Fruit fly (Drosophila melanogaster) whole organism, embryonic: ENCODE results near the gene zen.
A peak's percentile ranks its signal among the peaks of the same experiment; 100 is the strongest.

ENCODE experiments used
- Adf1 ChIP-seq: fragments of 200-800 bp; sonication (Bioruptor generic); IDR thresholded peaks from 2 replicates; pipeline ENCODE4 v1.3.6; 2022; ENCODE audit warnings: missing biosample characterization, missing genetic modification characterization
- Blimp-1 ChIP-seq: fragments of 200-800 bp; sonication (Bioruptor generic); optimal IDR thresholded peaks from 3 replicates; lab custom pipeline; 2018; ENCODE audit warnings: missing biosample characterization, missing genetic modification characterization, mild to moderate bottlenecking, moderate library complexity, missing genetic modification reagents
- CG1024 ChIP-seq: fragments of 200-800 bp; sonication (Bioruptor generic); IDR thresholded peaks from 2 replicates; pipeline ENCODE4 v1.3.6; 2022; ENCODE audit warnings: missing biosample characterization, missing genetic modification characterization
- CG13296 ChIP-seq: fragments of 200-800 bp; sonication (Bioruptor generic); optimal IDR thresholded peaks from 3 replicates; lab custom pipeline; 2018; ENCODE audit warnings: missing biosample characterization, mild to moderate bottlenecking, missing genetic modification characterization
- CG13775 ChIP-seq: fragments of 200-800 bp; sonication (Bioruptor generic); optimal IDR thresholded peaks from 3 replicates; lab custom pipeline; 2017; ENCODE audit warnings: missing biosample characterization, mild to moderate bottlenecking, missing genetic modification characterization
- CG14965 ChIP-seq: fragments of 200-800 bp; sonication (Bioruptor generic); optimal IDR thresholded peaks from 2 replicates; lab custom pipeline; 2016; ENCODE audit warnings: missing biosample characterization, missing genetic modification characterization, borderline replicate concordance
- CG15011 ChIP-seq: fragments of 200-800 bp; sonication (Bioruptor generic); optimal IDR thresholded peaks from 3 replicates; lab custom pipeline; 2018; ENCODE audit warnings: missing biosample characterization, mild to moderate bottlenecking, missing genetic modification characterization
- CG15514 ChIP-seq: fragments of 200-800 bp; sonication (Bioruptor generic); optimal IDR thresholded peaks from 3 replicates; lab custom pipeline; 2017; ENCODE audit warnings: missing biosample characterization, missing genetic modification characterization, mild to moderate bottlenecking, moderate library complexity, missing genetic modification reagents
- CG15601 ChIP-seq: fragments of 200-800 bp; sonication (Bioruptor generic); optimal IDR thresholded peaks from 3 replicates; lab custom pipeline; 2019; ENCODE audit warnings: missing biosample characterization, mild to moderate bottlenecking, missing genetic modification characterization, moderate library complexity
- CG1603 ChIP-seq: fragments of 200-800 bp; sonication (Bioruptor generic); optimal IDR thresholded peaks from 2 replicates; lab custom pipeline; 2019; ENCODE audit warnings: missing biosample characterization, mild to moderate bottlenecking, missing genetic modification characterization, moderate library complexity
- CG1647 ChIP-seq: fragments of 200-800 bp; sonication (Bioruptor generic); optimal IDR thresholded peaks from 3 replicates; lab custom pipeline; 2016; ENCODE audit warnings: missing biosample characterization, missing genetic modification characterization
- CG16815 ChIP-seq: fragments of 200-800 bp; sonication (Bioruptor generic); optimal IDR thresholded peaks from 3 replicates; lab custom pipeline; 2017; ENCODE audit warnings: missing biosample characterization, mild to moderate bottlenecking, missing genetic modification characterization
- CG17829 ChIP-seq: fragments of 200-800 bp; optimal IDR thresholded peaks from 2 replicates; lab custom pipeline; 2019; ENCODE audit warnings: missing biosample characterization, mild to moderate bottlenecking, missing genetic modification characterization, moderate library complexity
- CG2202 ChIP-seq: fragments of 200-800 bp; sonication (Bioruptor generic); optimal IDR thresholded peaks from 2 replicates; lab custom pipeline; 2018; ENCODE audit warnings: missing biosample characterization, mild to moderate bottlenecking, missing genetic modification characterization
- CG2712 ChIP-seq: fragments of 200-800 bp; optimal IDR thresholded peaks from 3 replicates; lab custom pipeline; 2019; ENCODE audit warnings: missing biosample characterization, mild to moderate bottlenecking, missing genetic modification characterization, moderate library complexity
- CG30431 ChIP-seq: fragments of 200-800 bp; sonication (Bioruptor generic); optimal IDR thresholded peaks from 2 replicates; lab custom pipeline; 2017; ENCODE audit warnings: missing biosample characterization, missing genetic modification characterization
- CG3838 ChIP-seq: fragments of 200-800 bp; sonication (Bioruptor generic); optimal IDR thresholded peaks from 3 replicates; lab custom pipeline; 2016; ENCODE audit warnings: missing biosample characterization, missing genetic modification characterization
- CG4820 ChIP-seq: fragments of 200-800 bp; sonication (Bioruptor generic); optimal IDR thresholded peaks from 3 replicates; lab custom pipeline; 2016; ENCODE audit warnings: missing biosample characterization, missing genetic modification characterization
- CkIIα-i1 ChIP-seq: fragments of 200-800 bp; sonication (Bioruptor generic); IDR thresholded peaks from 2 replicates; pipeline ENCODE4 v1.3.6; 2022; ENCODE audit warnings: missing biosample characterization, missing genetic modification characterization
- D19A ChIP-seq: fragments of 200-800 bp; optimal IDR thresholded peaks from 3 replicates; lab custom pipeline; 2019; ENCODE audit warnings: missing biosample characterization, mild to moderate bottlenecking, missing genetic modification characterization, moderate library complexity
- D19B ChIP-seq: fragments of 200-800 bp; sonication (Bioruptor generic); optimal IDR thresholded peaks from 2 replicates; lab custom pipeline; 2017; ENCODE audit warnings: missing biosample characterization, mild to moderate bottlenecking, missing genetic modification characterization
- Dad ChIP-seq: fragments of 200-800 bp; sonication (Bioruptor generic); optimal IDR thresholded peaks from 3 replicates; lab custom pipeline; 2016; ENCODE audit warnings: missing biosample characterization, missing genetic modification characterization
- Dfd ChIP-seq, 2 experiments: fragments of >200 bp; optimal IDR thresholded peaks; 2 replicates each; lab custom pipeline; 2017; ENCODE audit warnings: missing biosample characterization in 2 of 2, missing genetic modification characterization in 2 of 2
- Dll ChIP-seq: fragments of 200-800 bp; sonication (Bioruptor generic); IDR thresholded peaks from 4 replicates; pipeline ENCODE4 v1.3.6; 2022; ENCODE audit warnings: missing biosample characterization, missing genetic modification characterization; ENCODE audit not compliant: partially characterized antibody
- E2f1 ChIP-seq: fragments of 200-800 bp; sonication (Bioruptor generic); IDR thresholded peaks from 2 replicates; pipeline ENCODE4 v1.3.6; 2022; ENCODE audit warnings: missing biosample characterization, missing genetic modification characterization
- Eip74EF ChIP-seq, 2 experiments: fragments of 200-800 bp in 1 of 2; fragments of >200 bp in 1 of 2; sonication (Bioruptor generic) in 1 of 2; optimal IDR thresholded peaks; 2 replicates each; lab custom pipeline; 2017 to 2019; ENCODE audit warnings: missing biosample characterization in 2 of 2, missing genetic modification characterization in 2 of 2, mild to moderate bottlenecking in 1 of 2, moderate library complexity in 1 of 2
- Lim3 ChIP-seq: fragments of 200-800 bp; sonication (Bioruptor generic); IDR thresholded peaks from 2 replicates; pipeline ENCODE4 v1.3.6; 2022; ENCODE audit warnings: missing biosample characterization, missing genetic modification characterization
- MBD-R2 ChIP-seq: fragments of 200-800 bp; sonication (Bioruptor generic); IDR thresholded peaks from 2 replicates; pipeline ENCODE4 v1.3.6; 2022; ENCODE audit warnings: missing biosample characterization, missing genetic modification characterization
- Rx ChIP-seq: fragments of 200-800 bp; sonication (Bioruptor generic); IDR thresholded peaks from 2 replicates; pipeline ENCODE4 v1.3.6; 2022; ENCODE audit warnings: missing biosample characterization, missing genetic modification characterization
- Sox102F ChIP-seq: fragments of 200-800 bp; sonication (Bioruptor generic); optimal IDR thresholded peaks from 2 replicates; lab custom pipeline; 2018; ENCODE audit warnings: missing biosample characterization, mild to moderate bottlenecking, missing genetic modification characterization, moderate library complexity
- ac ChIP-seq: fragments of 200-800 bp; sonication (Bioruptor generic); optimal IDR thresholded peaks from 3 replicates; lab custom pipeline; 2017; ENCODE audit warnings: missing biosample characterization, mild to moderate bottlenecking, missing genetic modification characterization
- bigmax ChIP-seq: fragments of 200-800 bp; sonication (Bioruptor generic); optimal IDR thresholded peaks from 2 replicates; lab custom pipeline; 2018; ENCODE audit warnings: missing biosample characterization, mild to moderate bottlenecking, missing genetic modification characterization
- br ChIP-seq: fragments of >200 bp; optimal IDR thresholded peaks from 2 replicates; lab custom pipeline; 2017
- chif ChIP-seq, 2 experiments: fragments of 200-800 bp; sonication (Bioruptor generic); optimal IDR thresholded peaks; 3 replicates each; lab custom pipeline; 2016; ENCODE audit warnings: missing biosample characterization in 2 of 2, missing genetic modification characterization in 2 of 2
- chm ChIP-seq: fragments of 200-800 bp; sonication (Bioruptor generic); IDR thresholded peaks from 2 replicates; pipeline ENCODE4 v1.3.6; 2022; ENCODE audit warnings: missing biosample characterization, missing genetic modification characterization
- disco-r ChIP-seq: fragments of 200-800 bp; sonication (Bioruptor generic); optimal IDR thresholded peaks from 2 replicates; lab custom pipeline; 2016; ENCODE audit warnings: missing biosample characterization, missing genetic modification characterization
- eve ChIP-seq, 2 experiments: fragments of >200 bp; optimal IDR thresholded peaks; 2 replicates each; lab custom pipeline; 2017; ENCODE audit warnings: missing biosample characterization in 2 of 2, missing genetic modification characterization in 2 of 2
- grn ChIP-seq: fragments of 200-800 bp; sonication (Bioruptor generic); optimal IDR thresholded peaks from 3 replicates; lab custom pipeline; 2017; ENCODE audit warnings: missing biosample characterization, missing genetic modification characterization
- gro ChIP-seq: fragments of 200-800 bp; sonication (Bioruptor generic); optimal IDR thresholded peaks from 2 replicates; lab custom pipeline; 2016; ENCODE audit warnings: missing biosample characterization, missing genetic modification characterization
- lbe ChIP-seq: fragments of 200-800 bp; sonication (Bioruptor generic); optimal IDR thresholded peaks from 2 replicates; lab custom pipeline; 2016; ENCODE audit warnings: missing biosample characterization, mild to moderate bottlenecking, missing genetic modification characterization
- nerfin-2 ChIP-seq: fragments of 200-800 bp; sonication (Bioruptor generic); IDR thresholded peaks from 2 replicates; pipeline ENCODE4 v1.3.6; 2022; ENCODE audit warnings: missing biosample characterization, missing genetic modification characterization; ENCODE audit not compliant: partially characterized antibody
- pita ChIP-seq: fragments of 200-800 bp; sonication (Bioruptor generic); optimal IDR thresholded peaks from 2 replicates; lab custom pipeline; 2017; ENCODE audit warnings: missing biosample characterization, mild to moderate bottlenecking, missing genetic modification characterization
- row ChIP-seq: fragments of 200-800 bp; sonication (Bioruptor generic); IDR thresholded peaks from 3 replicates; pipeline ENCODE4 v1.3.6; 2022; ENCODE audit warnings: missing biosample characterization, missing genetic modification characterization
- sc ChIP-seq, 3 experiments: fragments of >200 bp in 2 of 3; fragments of 200-800 bp in 1 of 3; sonication (Bioruptor generic) in 1 of 3; optimal IDR thresholded peaks; 2 replicates in 2 of 3; 3 replicates in 1 of 3; lab custom pipeline; 2017; ENCODE audit warnings: mild to moderate bottlenecking in 1 of 3, missing biosample characterization in 1 of 3, missing genetic modification characterization in 1 of 3, missing genetic modification reagents in 1 of 3
- trh ChIP-seq: fragments of 200-800 bp; sonication (Bioruptor generic); optimal IDR thresholded peaks from 2 replicates; lab custom pipeline; 2016; ENCODE audit warnings: missing biosample characterization, missing genetic modification characterization
- unc-4 ChIP-seq: fragments of 200-800 bp; sonication (Bioruptor generic); IDR thresholded peaks from 2 replicates; pipeline ENCODE4 v1.3.6; 2022; ENCODE audit warnings: missing biosample characterization, missing genetic modification characterization; ENCODE audit not compliant: partially characterized antibody
- unpg ChIP-seq: fragments of 200-800 bp; sonication (Bioruptor generic); optimal IDR thresholded peaks from 3 replicates; lab custom pipeline; 2018; ENCODE audit warnings: missing biosample characterization, mild to moderate bottlenecking, missing genetic modification characterization, moderate library complexity
- vnd ChIP-seq: fragments of 200-800 bp; sonication (Bioruptor generic); IDR thresholded peaks from 3 replicates; pipeline ENCODE4 v1.3.6; 2022; ENCODE audit warnings: missing biosample characterization, missing genetic modification characterization; ENCODE audit not compliant: partially characterized antibody
- z ChIP-seq: fragments of 200-800 bp; sonication (Bioruptor generic); IDR thresholded peaks from 3 replicates; pipeline ENCODE4 v1.3.6; 2022; ENCODE audit warnings: missing biosample characterization, missing genetic modification characterization
- zen ChIP-seq: fragments of 200-800 bp; sonication (Bioruptor generic); optimal IDR thresholded peaks from 3 replicates; lab custom pipeline; 2018; ENCODE audit warnings: missing biosample characterization, mild to moderate bottlenecking, missing genetic modification characterization, moderate library complexity

Gene zen

DNA sequence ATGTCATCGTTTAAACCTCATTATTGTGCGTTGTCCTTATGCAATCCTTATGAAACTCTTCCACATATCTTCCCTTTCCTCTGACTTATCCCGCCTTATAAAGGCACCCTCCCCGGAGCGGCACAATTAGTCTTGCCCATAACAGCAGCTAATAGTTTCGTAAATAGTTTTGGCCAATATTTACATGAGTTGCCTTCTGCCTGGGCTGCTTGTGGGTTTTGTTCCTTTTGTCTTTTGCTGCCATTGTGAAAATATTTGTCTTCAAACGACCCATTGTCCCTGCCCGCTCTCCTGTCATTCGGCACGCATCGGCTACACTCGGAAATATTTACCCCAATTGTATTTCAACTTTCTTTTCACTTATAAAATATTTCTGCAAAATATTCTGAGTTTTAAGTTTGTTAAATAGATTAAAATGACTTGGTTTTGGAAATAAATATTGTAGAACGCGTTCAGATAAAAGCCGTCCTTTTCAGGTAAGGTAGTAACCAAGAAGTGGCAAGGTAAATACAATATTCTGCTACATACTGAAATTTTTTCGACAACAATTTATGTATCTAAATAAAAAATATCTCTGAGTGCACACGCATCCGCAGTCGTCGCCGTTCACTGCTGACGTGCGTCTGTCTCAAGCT lies 30.3 kb downstream of the zen start (continued):
- peak; percentile 1 for TF ChIP-seq CG16815 (GFP tag; lab: Kevin White, UChicago)
- no peak for TF ChIP-seq chm (GFP tag; lab: Robert Waterston, UW)
- peak in 1 of 2 experiments; percentile 68 for TF ChIP-seq eve (GFP tag; optimal IDR thresholded peaks at IDR 0.05; lab: Kevin White, UChicago)
- TF ChIP-seq vnd = no peak
- no peak for TF ChIP-seq E2f1 (GFP tag; lab: Robert Waterston, UW)
- no peak for TF ChIP-seq trh (GFP tag; lab: Kevin White, UChicago)
- no peak for TF ChIP-seq nerfin-2 (GFP tag; lab: Robert Waterston, UW)
- TF ChIP-seq br = no peak
- peak; percentile 61 for TF ChIP-seq CG17829 (tag; lab: Kevin White, UChicago)
- no peak for TF ChIP-seq MBD-R2 (GFP tag; lab: Robert Waterston, UW)
- no peak for TF ChIP-seq pita (GFP tag; lab: Kevin White, UChicago)
- peak; percentile 21 for TF ChIP-seq CG30431
- no peak for TF ChIP-seq CG15514 (GFP tag; lab: Kevin White, UChicago)
- peak; percentile 25 for TF ChIP-seq CG15601
- peak; percentile 20 for TF ChIP-seq CG15011 (GFP tag; lab: Kevin White, UChicago)
- TF ChIP-seq D19A (tag; lab: Kevin White, UChicago) = peak; percentile 44
- no peak for TF ChIP-seq unc-4 (GFP tag; lab: Robert Waterston, UW)
- no peak for TF ChIP-seq CkIIα-i1 (GFP tag; lab: Robert Waterston, UW)
- TF ChIP-seq CG3838 (GFP tag; lab: Kevin White, UChicago) = no peak
- TF ChIP-seq Dll = no peak
- no peak for TF ChIP-seq CG13296 (GFP tag; lab: Kevin White, UChicago)
- TF ChIP-seq Rx (GFP tag; lab: Robert Waterston, UW) = no peak
- no peak for TF ChIP-seq D19B (GFP tag; lab: Kevin White, UChicago)
- no peak for TF ChIP-seq z (GFP tag; lab: Robert Waterston, UW)
- no peak for TF ChIP-seq Adf1 (GFP tag; lab: Robert Waterston, UW)
- peak; percentile 94 for TF ChIP-seq zen
- peak; percentile 27 for TF ChIP-seq CG13775 (GFP tag; lab: Kevin White, UChicago)
- TF ChIP-seq gro = no peak
- TF ChIP-seq CG2712 = peak; percentile 74
- TF ChIP-seq ac (GFP tag; lab: Kevin White, UChicago) = peak; percentile 1
- TF ChIP-seq Lim3 (GFP tag; lab: Robert Waterston, UW) = no peak
- TF ChIP-seq grn (GFP tag; lab: Kevin White, UChicago) = no peak
- TF ChIP-seq unpg (GFP tag; lab: Kevin White, UChicago) = peak; percentile 28
- TF ChIP-seq CG1647 (GFP tag; lab: Kevin White, UChicago) = no peak
- TF ChIP-seq sc (optimal IDR thresholded peaks at IDR 0.05; lab: Kevin White, UChicago) = no peak
- no peak for TF ChIP-seq sc (GFP tag; optimal IDR thresholded peaks at IDR 0.05; lab: Kevin White, UChicago)
- no peak for TF ChIP-seq Dad (GFP tag; lab: Kevin White, UChicago)
- peak in 1 of 2 experiments; percentile 35 for TF ChIP-seq chif (GFP tag; optimal IDR thresholded peaks at IDR 0.05; lab: Kevin White, UChicago)
- no peak for TF ChIP-seq lbe (GFP tag; lab: Kevin White, UChicago)
- TF ChIP-seq CG2202 (tag; lab: Kevin White, UChicago) = no peak
- no peak for TF ChIP-seq Eip74EF (GFP tag; optimal IDR thresholded peaks at IDR 0.05; lab: Kevin White, UChicago)
- peak; percentile 49 for TF ChIP-seq CG1603 (tag; lab: Kevin White, UChicago)
- TF ChIP-seq CG4820 (GFP tag; lab: Kevin White, UChicago) = peak; percentile 50
- TF ChIP-seq bigmax (GFP tag; lab: Kevin White, UChicago) = no peak
- no peak for TF ChIP-seq CG1024 (GFP tag; lab: Robert Waterston, UW)
- TF ChIP-seq Dfd (GFP tag; optimal IDR thresholded peaks at IDR 0.05; lab: Kevin White, UChicago) = no peak
- no peak for TF ChIP-seq disco-r (GFP tag; lab: Kevin White, UChicago)
- peak; percentile 58 for TF ChIP-seq Blimp-1
- TF ChIP-seq Sox102F (GFP tag; lab: Kevin White, UChicago) = peak; percentile 27
- TF ChIP-seq CG14965 (GFP tag; lab: Kevin White, UChicago) = no peak
- TF ChIP-seq row = peak; percentile 48; the same call in 1 of the 3 replicates
